Fruit fly (Drosophila melanogaster) whole organism, embryonic: ENCODE measurements around the gene CG10376.

Source experiments
- CG11085 ChIP-seq: fragments of 200-800 bp; sonication (Bioruptor generic); IDR thresholded peaks from 2 replicates; pipeline ENCODE4 v1.3.6; 2022; ENCODE audit warnings: missing biosample characterization, missing genetic modification characterization
- CG11247 ChIP-seq: fragments of 200-800 bp; sonication (Bioruptor generic); IDR thresholded peaks from 2 replicates; pipeline ENCODE4 v1.3.6; 2022; ENCODE audit warnings: missing biosample characterization, missing genetic modification characterization
- CG14965 ChIP-seq: fragments of 200-800 bp; sonication (Bioruptor generic); optimal IDR thresholded peaks from 2 replicates; lab custom pipeline; 2016; ENCODE audit warnings: missing biosample characterization, missing genetic modification characterization, borderline replicate concordance
- CG15696 ChIP-seq: fragments of 200-800 bp; sonication (Bioruptor generic); optimal IDR thresholded peaks from 2 replicates; lab custom pipeline; 2019; ENCODE audit warnings: missing biosample characterization, mild to moderate bottlenecking, missing genetic modification characterization, moderate library complexity
- CG1603 ChIP-seq: fragments of 200-800 bp; sonication (Bioruptor generic); optimal IDR thresholded peaks from 2 replicates; lab custom pipeline; 2019; ENCODE audit warnings: missing biosample characterization, mild to moderate bottlenecking, missing genetic modification characterization, moderate library complexity
- CG18619 ChIP-seq: fragments of 200-800 bp; sonication (Bioruptor generic); optimal IDR thresholded peaks from 3 replicates; lab custom pipeline; 2017; ENCODE audit warnings: missing biosample characterization, mild to moderate bottlenecking, missing genetic modification characterization
- CG5953 ChIP-seq: fragments of 200-800 bp; sonication (Bioruptor generic); IDR thresholded peaks from 2 replicates; pipeline ENCODE4 v1.3.6; 2022; ENCODE audit warnings: missing biosample characterization, missing genetic modification characterization
- CG6175 ChIP-seq: fragments of 200-800 bp; sonication (Bioruptor generic); IDR thresholded peaks from 3 replicates; pipeline ENCODE4 v1.3.6; 2022; ENCODE audit warnings: missing biosample characterization, missing genetic modification characterization
- CG7839 ChIP-seq: fragments of 200-800 bp; sonication (Bioruptor generic); optimal IDR thresholded peaks from 3 replicates; lab custom pipeline; 2018; ENCODE audit warnings: missing biosample characterization, mild to moderate bottlenecking, missing genetic modification characterization, moderate library complexity
- CkIIα-i1 ChIP-seq: fragments of 200-800 bp; sonication (Bioruptor generic); IDR thresholded peaks from 2 replicates; pipeline ENCODE4 v1.3.6; 2022; ENCODE audit warnings: missing biosample characterization, missing genetic modification characterization
- D19A ChIP-seq: fragments of 200-800 bp; optimal IDR thresholded peaks from 3 replicates; lab custom pipeline; 2019; ENCODE audit warnings: missing biosample characterization, mild to moderate bottlenecking, missing genetic modification characterization, moderate library complexity
- Dfd ChIP-seq, 2 experiments: fragments of >200 bp; optimal IDR thresholded peaks; 2 replicates each; lab custom pipeline; 2017; ENCODE audit warnings: missing biosample characterization in 2 of 2, missing genetic modification characterization in 2 of 2
- ERR ChIP-seq: fragments of 200-800 bp; sonication (Bioruptor generic); optimal IDR thresholded peaks from 2 replicates; lab custom pipeline; 2016; ENCODE audit warnings: missing biosample characterization, missing genetic modification characterization
- Eip74EF ChIP-seq, 2 experiments: fragments of 200-800 bp in 1 of 2; fragments of >200 bp in 1 of 2; sonication (Bioruptor generic) in 1 of 2; optimal IDR thresholded peaks; 2 replicates each; lab custom pipeline; 2017 to 2019; ENCODE audit warnings: missing biosample characterization in 2 of 2, missing genetic modification characterization in 2 of 2, mild to moderate bottlenecking in 1 of 2, moderate library complexity in 1 of 2
- GATAe ChIP-seq: fragments of 200-800 bp; sonication (Bioruptor generic); conservative IDR thresholded peaks from 2 replicates; pipeline ENCODE4 v1.3.6; 2022; ENCODE audit warnings: missing biosample characterization, missing genetic modification characterization
- H15 ChIP-seq: fragments of 200-800 bp; sonication (Bioruptor generic); IDR thresholded peaks from 3 replicates; pipeline ENCODE4 v1.3.6; 2022; ENCODE audit warnings: missing biosample characterization, missing genetic modification characterization
- HLH54F ChIP-seq: fragments of 200-800 bp; sonication (Bioruptor generic); optimal IDR thresholded peaks from 3 replicates; lab custom pipeline; 2016; ENCODE audit warnings: missing biosample characterization, missing genetic modification characterization
- HmgZ ChIP-seq: fragments of 200-800 bp; sonication (Bioruptor generic); optimal IDR thresholded peaks from 2 replicates; lab custom pipeline; 2018; ENCODE audit warnings: missing biosample characterization, mild to moderate bottlenecking, missing genetic modification characterization
- Hmx ChIP-seq: fragments of 200-800 bp; sonication (Bioruptor generic); optimal IDR thresholded peaks from 2 replicates; lab custom pipeline; 2016; ENCODE audit warnings: missing biosample characterization, missing genetic modification characterization
- Lim3 ChIP-seq: fragments of 200-800 bp; sonication (Bioruptor generic); IDR thresholded peaks from 2 replicates; pipeline ENCODE4 v1.3.6; 2022; ENCODE audit warnings: missing biosample characterization, missing genetic modification characterization
- Mad ChIP-seq: fragments of 200-800 bp; sonication (Bioruptor generic); optimal IDR thresholded peaks from 2 replicates; lab custom pipeline; 2016; ENCODE audit warnings: missing biosample characterization, missing genetic modification characterization
- Myb ChIP-seq: fragments of 200-800 bp; sonication (Bioruptor generic); optimal IDR thresholded peaks from 2 replicates; lab custom pipeline; 2016; ENCODE audit warnings: missing biosample characterization, missing genetic modification characterization
- Nf-YC ChIP-seq: fragments of 200-800 bp; optimal IDR thresholded peaks from 3 replicates; lab custom pipeline; 2019; ENCODE audit warnings: missing biosample characterization, mild to moderate bottlenecking, missing genetic modification characterization, moderate library complexity
- Poxn ChIP-seq: fragments of 200-800 bp; sonication (Bioruptor generic); IDR thresholded peaks from 2 replicates; pipeline ENCODE4 v1.3.6; 2022; ENCODE audit warnings: missing biosample characterization, missing genetic modification characterization
- Scr ChIP-seq: fragments of 200-800 bp; sonication (Bioruptor generic); IDR thresholded peaks from 2 replicates; pipeline ENCODE4 v1.3.6; 2022; ENCODE audit warnings: missing biosample characterization, missing genetic modification characterization; ENCODE audit not compliant: partially characterized antibody
- Taf1 ChIP-seq: fragments of 200-800 bp; sonication (Bioruptor generic); IDR thresholded peaks from 2 replicates; pipeline ENCODE4 v1.3.6; 2022; ENCODE audit warnings: missing biosample characterization, missing genetic modification characterization
- Vsx1 ChIP-seq: fragments of 200-800 bp; sonication (Bioruptor generic); optimal IDR thresholded peaks from 2 replicates; lab custom pipeline; 2017; ENCODE audit warnings: missing biosample characterization, mild to moderate bottlenecking, missing genetic modification characterization, missing genetic modification reagents
- Xbp1 ChIP-seq: fragments of 200-800 bp; sonication (Bioruptor generic); optimal IDR thresholded peaks from 3 replicates; lab custom pipeline; 2016; ENCODE audit warnings: missing biosample characterization, mild to moderate bottlenecking, missing genetic modification characterization
- ara ChIP-seq: fragments of 200-800 bp; sonication (Bioruptor generic); IDR thresholded peaks from 2 replicates; pipeline ENCODE4 v1.3.6; 2022; ENCODE audit warnings: missing biosample characterization, missing genetic modification characterization
- dati ChIP-seq: fragments of 200-800 bp; sonication (Bioruptor generic); IDR thresholded peaks from 2 replicates; pipeline ENCODE4 v1.3.6; 2022; ENCODE audit warnings: missing biosample characterization, missing genetic modification characterization
- ems ChIP-seq: fragments of 200-800 bp; sonication (Bioruptor generic); optimal IDR thresholded peaks from 3 replicates; lab custom pipeline; 2016; ENCODE audit warnings: missing biosample characterization, missing genetic modification characterization
- en ChIP-seq: fragments of 200-800 bp; sonication (Bioruptor generic); optimal IDR thresholded peaks from 2 replicates; lab custom pipeline; 2016; ENCODE audit warnings: missing biosample characterization, missing genetic modification characterization
- ewg ChIP-seq: fragments of 200-800 bp; sonication (Bioruptor generic); optimal IDR thresholded peaks from 3 replicates; lab custom pipeline; 2017; ENCODE audit warnings: mild to moderate bottlenecking, missing biosample characterization, missing genetic modification reagents, missing genetic modification characterization
- gcm2 ChIP-seq: fragments of 200-800 bp; sonication (Bioruptor generic); optimal IDR thresholded peaks from 2 replicates; lab custom pipeline; 2016; ENCODE audit warnings: missing biosample characterization, missing genetic modification characterization
- insv ChIP-seq, 2 experiments: fragments of 200-800 bp; sonication (Bioruptor generic); optimal IDR thresholded peaks; 3 replicates each; lab custom pipeline; 2016 to 2018; ENCODE audit warnings: missing biosample characterization in 2 of 2, missing genetic modification characterization in 2 of 2
- jumu ChIP-seq: fragments of 200-800 bp; sonication (Bioruptor generic); optimal IDR thresholded peaks from 3 replicates; lab custom pipeline; 2016; ENCODE audit warnings: missing biosample characterization, missing genetic modification characterization
- nau ChIP-seq: fragments of 200-800 bp; sonication (Bioruptor generic); optimal IDR thresholded peaks from 3 replicates; lab custom pipeline; 2017; ENCODE audit warnings: missing biosample characterization, mild to moderate bottlenecking, missing genetic modification characterization, missing genetic modification reagents
- nom ChIP-seq: fragments of 200-800 bp; sonication (Bioruptor generic); optimal IDR thresholded peaks from 2 replicates; lab custom pipeline; 2017; ENCODE audit warnings: missing biosample characterization, missing genetic modification characterization, mild to moderate bottlenecking, moderate library complexity, missing genetic modification reagents
- pan ChIP-seq, 4 experiments: fragments of >200 bp in 3 of 4; fragments of 200-800 bp in 1 of 4; sonication (Bioruptor generic) in 1 of 4; optimal IDR thresholded peaks in 3 of 4; IDR thresholded peaks in 1 of 4; 2 replicates each; pipeline versions ENCODE4 v1.3.6 to Lab custom; 2017 to 2022; ENCODE audit warnings: missing biosample characterization in 2 of 4, missing genetic modification characterization in 2 of 4, mixed read lengths in 1 of 4
- pita ChIP-seq: fragments of 200-800 bp; sonication (Bioruptor generic); optimal IDR thresholded peaks from 2 replicates; lab custom pipeline; 2017; ENCODE audit warnings: missing biosample characterization, mild to moderate bottlenecking, missing genetic modification characterization
- sna ChIP-seq: fragments of 200-800 bp; sonication (Bioruptor generic); IDR thresholded peaks from 2 replicates; pipeline ENCODE4 v1.3.6; 2022; ENCODE audit warnings: missing biosample characterization, missing genetic modification characterization; ENCODE audit not compliant: partially characterized antibody
- so ChIP-seq: fragments of 200-800 bp; sonication (Bioruptor generic); IDR thresholded peaks from 3 replicates; pipeline ENCODE4 v1.3.6; 2022; ENCODE audit warnings: missing biosample characterization, missing genetic modification characterization
- trem ChIP-seq: fragments of 200-800 bp; optimal IDR thresholded peaks from 3 replicates; lab custom pipeline; 2019; ENCODE audit warnings: missing biosample characterization, mild to moderate bottlenecking, missing genetic modification characterization, moderate library complexity
- unpg ChIP-seq: fragments of 200-800 bp; sonication (Bioruptor generic); optimal IDR thresholded peaks from 3 replicates; lab custom pipeline; 2018; ENCODE audit warnings: missing biosample characterization, mild to moderate bottlenecking, missing genetic modification characterization, moderate library complexity
- vnd ChIP-seq: fragments of 200-800 bp; sonication (Bioruptor generic); IDR thresholded peaks from 3 replicates; pipeline ENCODE4 v1.3.6; 2022; ENCODE audit warnings: missing biosample characterization, missing genetic modification characterization; ENCODE audit not compliant: partially characterized antibody
- z ChIP-seq: fragments of 200-800 bp; sonication (Bioruptor generic); IDR thresholded peaks from 3 replicates; pipeline ENCODE4 v1.3.6; 2022; ENCODE audit warnings: missing biosample characterization, missing genetic modification characterization
- zfh2 ChIP-seq: fragments of 200-800 bp; sonication (Bioruptor generic); optimal IDR thresholded peaks from 2 replicates; lab custom pipeline; 2016; ENCODE audit warnings: missing biosample characterization, missing genetic modification characterization

CG10376 gene

DNA sequence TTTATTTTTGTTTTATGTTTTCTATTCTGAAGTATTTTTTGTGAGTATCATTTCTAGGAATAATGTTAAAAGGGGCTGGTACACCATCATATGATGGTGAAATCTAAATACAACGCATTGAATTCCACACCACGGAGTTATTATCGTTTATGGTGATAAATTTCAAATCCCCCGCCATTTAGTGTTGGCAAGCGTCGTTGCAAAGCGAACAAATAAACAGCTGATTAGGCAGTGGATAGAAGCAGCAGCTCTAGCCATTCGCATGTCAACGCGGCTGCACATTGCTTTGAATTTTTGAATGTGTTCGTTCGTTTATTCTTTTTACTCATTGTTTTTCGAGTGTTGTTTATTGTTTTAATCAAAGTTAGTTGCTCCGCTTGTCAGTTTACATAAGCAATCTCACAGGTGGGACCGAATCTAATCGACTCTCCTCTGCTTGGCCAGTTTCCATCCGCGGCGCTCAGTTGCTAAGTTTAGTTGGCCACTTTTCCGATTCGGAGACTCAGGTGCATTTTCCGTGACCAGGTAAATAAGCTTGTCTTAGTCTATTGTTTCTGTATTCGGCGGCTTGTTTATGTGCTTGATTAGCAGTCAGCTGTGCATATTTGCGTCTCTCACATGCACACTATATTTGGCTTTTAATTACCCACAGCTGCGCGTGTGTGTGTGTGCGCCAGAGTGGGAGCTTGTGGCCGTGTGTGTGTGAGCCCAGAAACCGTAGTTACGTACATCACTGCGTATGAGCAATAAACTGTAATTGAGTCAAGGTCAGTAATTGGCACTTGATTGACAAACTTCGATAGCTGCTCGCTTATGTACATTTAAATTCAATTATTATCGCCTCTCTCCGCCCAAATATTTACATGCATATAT lies 25.7 kb downstream of the CG10376 start, which contains the start of the genes Mst36Fa and CG31751 (continued):
- TF ChIP-seq CG15696 (tag; lab: Kevin White, UChicago), result peak; percentile 7
- TF ChIP-seq insv (GFP tag; optimal IDR thresholded peaks at IDR 0.05; lab: Kevin White, UChicago), result peak in 1 of 2 experiments; percentile 66
- peak; percentile 47 for TF ChIP-seq gcm2 (GFP tag; lab: Kevin White, UChicago)
- no peak for TF ChIP-seq pita
- TF ChIP-seq HLH54F (GFP tag; lab: Kevin White, UChicago), result peak; percentile 47
- TF ChIP-seq Lim3 (GFP tag; lab: Robert Waterston, UW), result no peak
- TF ChIP-seq Scr, result no peak
- peak; percentile 53 for TF ChIP-seq CG1603 (tag; lab: Kevin White, UChicago)
- peak; percentile 45 for TF ChIP-seq en (GFP tag; lab: Kevin White, UChicago)
- TF ChIP-seq CkIIα-i1 (GFP tag; lab: Robert Waterston, UW), result peak; percentile 49; the same call in 1 of the 2 replicates
- peak; percentile 76 for TF ChIP-seq Myb
- TF ChIP-seq dati, result no peak
- TF ChIP-seq jumu (GFP tag; lab: Kevin White, UChicago), result peak; percentile 55
- 0 out of 2 replicates have a peak, but pooled peaks have one; percentile 15 for TF ChIP-seq Taf1 (GFP tag; lab: Robert Waterston, UW)
- peak; percentile 71; the same call in 1 of the 3 replicates for TF ChIP-seq so (GFP tag; lab: Robert Waterston, UW)
- peak; percentile 39; the same call in 2 of the 3 replicates for TF ChIP-seq H15
- TF ChIP-seq zfh2 (GFP tag; lab: Kevin White, UChicago), result peak; percentile 31
- peak; percentile 64 for TF ChIP-seq ewg (GFP tag; lab: Kevin White, UChicago)
- TF ChIP-seq Mad (GFP tag; lab: Kevin White, UChicago), result peak; percentile 68
- TF ChIP-seq Vsx1, result peak; percentile 97
- peak; percentile 68 for TF ChIP-seq HmgZ (tag; lab: Kevin White, UChicago)
- peak; percentile 9 for TF ChIP-seq Hmx
- no peak for TF ChIP-seq nau (GFP tag; lab: Kevin White, UChicago)
- TF ChIP-seq Dfd (GFP tag; optimal IDR thresholded peaks at IDR 0.05; lab: Kevin White, UChicago), result no peak
- TF ChIP-seq D19A, result peak; percentile 51
- TF ChIP-seq nom, result no peak
- TF ChIP-seq ems (GFP tag; lab: Kevin White, UChicago), result peak; percentile 33
- peak; percentile 7 for TF ChIP-seq trem
- no peak for TF ChIP-seq GATAe (GFP tag; lab: Robert Waterston, UW)
- TF ChIP-seq unpg, result peak; percentile 73
- peak; percentile 27 for TF ChIP-seq Xbp1
- no peak for TF ChIP-seq sna (GFP tag; lab: Robert Waterston, UW)
- no peak for TF ChIP-seq Nf-YC (tag; lab: Kevin White, UChicago)
- 0 out of 2 replicates have a peak, but pooled peaks have one; percentile 30 for TF ChIP-seq CG11085 (GFP tag; lab: Robert Waterston, UW)
- TF ChIP-seq CG7839 (tag; lab: Kevin White, UChicago), result peak; percentile 45
- TF ChIP-seq CG11247 (GFP tag; lab: Robert Waterston, UW), result peak; percentile 74; the same call in 1 of the 2 replicates
- TF ChIP-seq CG14965, result peak; percentile 67
- TF ChIP-seq z (GFP tag; lab: Robert Waterston, UW), result peak; percentile 50; the same call in 1 of the 3 replicates
- TF ChIP-seq vnd (GFP tag; lab: Robert Waterston, UW), result no peak
- no peak for TF ChIP-seq pan (optimal IDR thresholded peaks at IDR 0.05; lab: Kevin White, UChicago)
- peak in 1 of 2 experiments; percentile 60 for TF ChIP-seq pan (GFP tag; optimal IDR thresholded peaks at IDR 0.05 in 1 of 2, IDR thresholded peaks at IDR 0.05 in 1 of 2)
- no peak for TF ChIP-seq Poxn
- peak; percentile 85 for TF ChIP-seq CG18619 (GFP tag; lab: Kevin White, UChicago)
- TF ChIP-seq ara (GFP tag; lab: Robert Waterston, UW), result peak; percentile 19; the same call in 1 of the 2 replicates
- TF ChIP-seq Eip74EF (GFP tag; optimal IDR thresholded peaks at IDR 0.05; lab: Kevin White, UChicago), result peak in 1 of 2 experiments; percentile 75
- TF ChIP-seq ERR (GFP tag; lab: Kevin White, UChicago), result peak; percentile 55
- TF ChIP-seq CG5953 (GFP tag; lab: Robert Waterston, UW), result peak; percentile 56
- TF ChIP-seq CG6175, result peak; percentile 46; the same call in 1 of the 3 replicates
